Fruit fly (Drosophila melanogaster) whole organism, embryonic: ENCODE results near the gene CG13409.

Experiments used
- Atf6 ChIP-seq: fragments of 200-800 bp; sonication (Bioruptor generic); IDR thresholded peaks from 2 replicates; pipeline ENCODE4 v1.3.6; 2022; ENCODE audit warnings: missing biosample characterization, missing genetic modification characterization
- Bdp1 ChIP-seq: fragments of 200-800 bp; sonication (Bioruptor generic); optimal IDR thresholded peaks from 3 replicates; lab custom pipeline; 2016; ENCODE audit warnings: missing biosample characterization, missing genetic modification characterization
- CG10462 ChIP-seq: fragments of 200-800 bp; sonication (Bioruptor generic); optimal IDR thresholded peaks from 2 replicates; lab custom pipeline; 2016; ENCODE audit warnings: missing biosample characterization, missing genetic modification characterization
- CG11247 ChIP-seq: fragments of 200-800 bp; sonication (Bioruptor generic); IDR thresholded peaks from 2 replicates; pipeline ENCODE4 v1.3.6; 2022; ENCODE audit warnings: missing biosample characterization, missing genetic modification characterization
- CG11504 ChIP-seq: fragments of 200-800 bp; sonication (Bioruptor generic); optimal IDR thresholded peaks from 3 replicates; lab custom pipeline; 2019; ENCODE audit warnings: missing biosample characterization, mild to moderate bottlenecking, missing genetic modification characterization, moderate library complexity
- CG11696 ChIP-seq: fragments of 200-800 bp; sonication (Bioruptor generic); IDR thresholded peaks from 2 replicates; pipeline ENCODE4 v1.3.6; 2022; ENCODE audit warnings: missing biosample characterization, missing genetic modification characterization
- CG14710 ChIP-seq: fragments of 200-800 bp; sonication (Bioruptor generic); optimal IDR thresholded peaks from 3 replicates; lab custom pipeline; 2019; ENCODE audit warnings: missing biosample characterization, mild to moderate bottlenecking, missing genetic modification characterization, moderate library complexity
- CG14965 ChIP-seq: fragments of 200-800 bp; sonication (Bioruptor generic); optimal IDR thresholded peaks from 2 replicates; lab custom pipeline; 2016; ENCODE audit warnings: missing biosample characterization, missing genetic modification characterization, borderline replicate concordance
- CG16815 ChIP-seq: fragments of 200-800 bp; sonication (Bioruptor generic); optimal IDR thresholded peaks from 3 replicates; lab custom pipeline; 2017; ENCODE audit warnings: missing biosample characterization, mild to moderate bottlenecking, missing genetic modification characterization
- CG16863 ChIP-seq: fragments of 200-800 bp; sonication (Bioruptor generic); optimal IDR thresholded peaks from 3 replicates; lab custom pipeline; 2016; ENCODE audit warnings: missing biosample characterization, missing genetic modification characterization
- CG18764 ChIP-seq: fragments of 200-800 bp; sonication (Bioruptor generic); optimal IDR thresholded peaks from 3 replicates; lab custom pipeline; 2016; ENCODE audit warnings: missing biosample characterization, missing genetic modification characterization
- CG30020 ChIP-seq: fragments of 200-800 bp; optimal IDR thresholded peaks from 2 replicates; lab custom pipeline; 2019; ENCODE audit warnings: missing biosample characterization, mild to moderate bottlenecking, missing genetic modification characterization, moderate library complexity
- CG3726 ChIP-seq: fragments of 200-800 bp; sonication (Bioruptor generic); IDR thresholded peaks from 3 replicates; pipeline ENCODE4, ENCODE4 v1.3.6; 2022; ENCODE audit warnings: missing biosample characterization, missing genetic modification characterization
- CG5180 ChIP-seq: fragments of 200-800 bp; sonication (Bioruptor generic); optimal IDR thresholded peaks from 3 replicates; lab custom pipeline; 2017; ENCODE audit warnings: missing biosample characterization, missing genetic modification characterization, mild to moderate bottlenecking, moderate library complexity, missing genetic modification reagents
- CG6175 ChIP-seq: fragments of 200-800 bp; sonication (Bioruptor generic); IDR thresholded peaks from 3 replicates; pipeline ENCODE4 v1.3.6; 2022; ENCODE audit warnings: missing biosample characterization, missing genetic modification characterization
- CG8089 ChIP-seq: fragments of 200-800 bp; sonication (Bioruptor generic); optimal IDR thresholded peaks from 3 replicates; lab custom pipeline; 2016; ENCODE audit warnings: missing biosample characterization, missing genetic modification characterization
- Camta ChIP-seq: fragments of 200-800 bp; sonication (Bioruptor generic); optimal IDR thresholded peaks from 2 replicates; lab custom pipeline; 2016; ENCODE audit warnings: missing biosample characterization, missing genetic modification characterization
- H15 ChIP-seq: fragments of 200-800 bp; sonication (Bioruptor generic); IDR thresholded peaks from 3 replicates; pipeline ENCODE4 v1.3.6; 2022; ENCODE audit warnings: missing biosample characterization, missing genetic modification characterization
- Hmx ChIP-seq: fragments of 200-800 bp; sonication (Bioruptor generic); optimal IDR thresholded peaks from 2 replicates; lab custom pipeline; 2016; ENCODE audit warnings: missing biosample characterization, missing genetic modification characterization
- Hr3 ChIP-seq: fragments of 200-800 bp; sonication (Bioruptor generic); optimal IDR thresholded peaks from 3 replicates; lab custom pipeline; 2016; ENCODE audit warnings: missing biosample characterization, missing genetic modification characterization
- Hr51 ChIP-seq, 2 experiments: fragments of 200-800 bp; sonication (Bioruptor generic); optimal IDR thresholded peaks; 2 replicates in 1 of 2; 3 replicates in 1 of 2; lab custom pipeline; 2016 to 2018; ENCODE audit warnings: missing biosample characterization in 2 of 2, missing genetic modification characterization in 2 of 2, mild to moderate bottlenecking in 1 of 2, moderate library complexity in 1 of 2
- Lhr ChIP-seq: fragments of 200-800 bp; sonication (Bioruptor generic); optimal IDR thresholded peaks from 3 replicates; lab custom pipeline; 2017; ENCODE audit warnings: mild to moderate bottlenecking, missing biosample characterization, missing genetic modification reagents, missing genetic modification characterization
- Lpt ChIP-seq: fragments of >200 bp; optimal IDR thresholded peaks from 2 replicates; lab custom pipeline; 2018; ENCODE audit warnings: missing biosample characterization, missing genetic modification characterization
- Myb ChIP-seq: fragments of 200-800 bp; sonication (Bioruptor generic); optimal IDR thresholded peaks from 2 replicates; lab custom pipeline; 2016; ENCODE audit warnings: missing biosample characterization, missing genetic modification characterization
- NfI ChIP-seq: fragments of 200-800 bp; sonication (Bioruptor generic); optimal IDR thresholded peaks from 3 replicates; lab custom pipeline; 2018; ENCODE audit warnings: missing biosample characterization, mild to moderate bottlenecking, missing genetic modification characterization, moderate library complexity
- Ssrp ChIP-seq: fragments of 200-800 bp; sonication (Bioruptor generic); optimal IDR thresholded peaks from 2 replicates; lab custom pipeline; 2018; ENCODE audit warnings: missing biosample characterization, mild to moderate bottlenecking, missing genetic modification characterization, moderate library complexity
- Xrp1 ChIP-seq: fragments of 200-800 bp; sonication (Bioruptor generic); IDR thresholded peaks from 2 replicates; pipeline ENCODE4 v1.3.6; 2022; ENCODE audit warnings: missing biosample characterization, missing genetic modification characterization
- abd-A ChIP-seq: fragments of 200-800 bp; sonication (Bioruptor generic); optimal IDR thresholded peaks from 3 replicates; lab custom pipeline; 2019; ENCODE audit warnings: missing biosample characterization, mild to moderate bottlenecking, missing genetic modification characterization, moderate library complexity
- ara ChIP-seq: fragments of 200-800 bp; sonication (Bioruptor generic); IDR thresholded peaks from 2 replicates; pipeline ENCODE4 v1.3.6; 2022; ENCODE audit warnings: missing biosample characterization, missing genetic modification characterization
- az2 ChIP-seq: fragments of 200-800 bp; sonication (Bioruptor generic); optimal IDR thresholded peaks from 3 replicates; lab custom pipeline; 2016; ENCODE audit warnings: missing biosample characterization, missing genetic modification characterization
- bbx ChIP-seq: fragments of 200-800 bp; sonication (Bioruptor generic); IDR thresholded peaks from 2 replicates; pipeline ENCODE4 v1.3.6; 2022; ENCODE audit warnings: missing biosample characterization, missing genetic modification characterization; ENCODE audit not compliant: partially characterized antibody
- bigmax ChIP-seq: fragments of 200-800 bp; sonication (Bioruptor generic); optimal IDR thresholded peaks from 2 replicates; lab custom pipeline; 2018; ENCODE audit warnings: missing biosample characterization, mild to moderate bottlenecking, missing genetic modification characterization
- caup ChIP-seq: fragments of 200-800 bp; sonication (Bioruptor generic); optimal IDR thresholded peaks from 3 replicates; lab custom pipeline; 2017; ENCODE audit warnings: missing biosample characterization, mild to moderate bottlenecking, missing genetic modification characterization, moderate library complexity; ENCODE audit not compliant: severe bottlenecking
- chm ChIP-seq: fragments of 200-800 bp; sonication (Bioruptor generic); IDR thresholded peaks from 2 replicates; pipeline ENCODE4 v1.3.6; 2022; ENCODE audit warnings: missing biosample characterization, missing genetic modification characterization
- dm ChIP-seq: fragments of 200-800 bp; sonication (Bioruptor generic); optimal IDR thresholded peaks from 3 replicates; lab custom pipeline; 2016; ENCODE audit warnings: missing biosample characterization, missing genetic modification characterization
- fru ChIP-seq: fragments of >200 bp; optimal IDR thresholded peaks from 2 replicates; lab custom pipeline; 2017
- her ChIP-seq: fragments of 200-800 bp; sonication (Bioruptor generic); optimal IDR thresholded peaks from 2 replicates; lab custom pipeline; 2016; ENCODE audit warnings: missing biosample characterization, missing genetic modification characterization
- inv ChIP-seq: fragments of 200-800 bp; sonication (Bioruptor generic); IDR thresholded peaks from 2 replicates; pipeline ENCODE4 v1.3.6; 2022; ENCODE audit warnings: missing biosample characterization, missing genetic modification characterization; ENCODE audit not compliant: partially characterized antibody
- jing ChIP-seq: fragments of 200-800 bp; sonication (Bioruptor generic); optimal IDR thresholded peaks from 2 replicates; lab custom pipeline; 2018; ENCODE audit warnings: missing biosample characterization, mild to moderate bottlenecking, missing genetic modification characterization
- lmd ChIP-seq: fragments of 200-800 bp; sonication (Bioruptor generic); IDR thresholded peaks from 2 replicates; pipeline ENCODE4 v1.3.6; 2022; ENCODE audit warnings: missing biosample characterization, missing genetic modification characterization
- lola ChIP-seq, 3 experiments: fragments of >200 bp in 2 of 3; fragments of 200-800 bp in 1 of 3; sonication (Bioruptor generic) in 1 of 3; optimal IDR thresholded peaks; 2 replicates each; lab custom pipeline; 2017 to 2019; ENCODE audit warnings: missing biosample characterization in 3 of 3, missing genetic modification characterization in 3 of 3, mild to moderate bottlenecking in 1 of 3, moderate library complexity in 1 of 3
- maf-S ChIP-seq: fragments of 200-800 bp; sonication (Bioruptor generic); optimal IDR thresholded peaks from 2 replicates; lab custom pipeline; 2016; ENCODE audit warnings: missing biosample characterization, missing genetic modification characterization
- nau ChIP-seq: fragments of 200-800 bp; sonication (Bioruptor generic); optimal IDR thresholded peaks from 3 replicates; lab custom pipeline; 2017; ENCODE audit warnings: missing biosample characterization, mild to moderate bottlenecking, missing genetic modification characterization, missing genetic modification reagents
- org-1 ChIP-seq: fragments of 200-800 bp; sonication (Bioruptor generic); optimal IDR thresholded peaks from 2 replicates; lab custom pipeline; 2017; ENCODE audit warnings: missing biosample characterization, missing genetic modification characterization
- pan ChIP-seq, 4 experiments: fragments of >200 bp in 3 of 4; fragments of 200-800 bp in 1 of 4; sonication (Bioruptor generic) in 1 of 4; optimal IDR thresholded peaks in 3 of 4; IDR thresholded peaks in 1 of 4; 2 replicates each; pipeline versions ENCODE4 v1.3.6 to Lab custom; 2017 to 2022; ENCODE audit warnings: missing biosample characterization in 2 of 4, missing genetic modification characterization in 2 of 4, mixed read lengths in 1 of 4
- so ChIP-seq: fragments of 200-800 bp; sonication (Bioruptor generic); IDR thresholded peaks from 3 replicates; pipeline ENCODE4 v1.3.6; 2022; ENCODE audit warnings: missing biosample characterization, missing genetic modification characterization
- stwl ChIP-seq: fragments of 200-800 bp; sonication (Bioruptor generic); optimal IDR thresholded peaks from 3 replicates; lab custom pipeline; 2018; ENCODE audit warnings: missing biosample characterization, mild to moderate bottlenecking, missing genetic modification characterization, moderate library complexity
- tll ChIP-seq, 2 experiments: fragments of 200-800 bp in 1 of 2; fragments of >200 bp in 1 of 2; sonication (Bioruptor generic) in 1 of 2; optimal IDR thresholded peaks; 2 replicates each; lab custom pipeline; 2017 to 2019; ENCODE audit warnings: missing biosample characterization in 2 of 2, missing genetic modification characterization in 2 of 2, mild to moderate bottlenecking in 1 of 2, moderate library complexity in 1 of 2
- tna ChIP-seq: fragments of 200-800 bp; sonication (Bioruptor generic); IDR thresholded peaks from 2 replicates; pipeline ENCODE4 v1.3.6; 2022; ENCODE audit warnings: missing biosample characterization, missing genetic modification characterization; ENCODE audit not compliant: partially characterized antibody
- vvl ChIP-seq: fragments of 200-800 bp; sonication (Bioruptor generic); IDR thresholded peaks from 2 replicates; pipeline ENCODE4 v1.3.6; 2022; ENCODE audit warnings: missing biosample characterization, missing genetic modification characterization

Gene CG13409

dm6 chr3R:22039480-22039879 is 7.8 kb upstream of the CG13409 start (continued):
- TF ChIP-seq pan (optimal IDR thresholded peaks at IDR 0.05; lab: Kevin White, UChicago) = no peak
- TF ChIP-seq pan (GFP tag; optimal IDR thresholded peaks at IDR 0.05 in 1 of 2, IDR thresholded peaks at IDR 0.05 in 1 of 2) = peak in 1 of 2 experiments; percentile 79
- peak; percentile 18 for TF ChIP-seq CG14710
- TF ChIP-seq Ssrp (tag; lab: Kevin White, UChicago) = peak; percentile 45
- no peak for TF ChIP-seq CG16815 (GFP tag; lab: Kevin White, UChicago)
- no peak for TF ChIP-seq CG6175
- no peak for TF ChIP-seq dm (GFP tag; lab: Kevin White, UChicago)
- no peak for TF ChIP-seq stwl (tag; lab: Kevin White, UChicago)
- no peak for TF ChIP-seq her (GFP tag; lab: Kevin White, UChicago)
- TF ChIP-seq Hr51 (GFP tag; optimal IDR thresholded peaks at IDR 0.05; lab: Kevin White, UChicago) = peak in 1 of 2 experiments; percentile 67
- peak; percentile 82 for TF ChIP-seq Xrp1 (GFP tag; lab: Robert Waterston, UW)
- no peak for TF ChIP-seq maf-S (GFP tag; lab: Kevin White, UChicago)
- no peak for TF ChIP-seq CG11696 (GFP tag; lab: Robert Waterston, UW)
- no peak for TF ChIP-seq abd-A
- no peak for TF ChIP-seq CG3726
- TF ChIP-seq CG11504 = no peak
- peak; percentile 57 for TF ChIP-seq lmd (GFP tag; lab: Robert Waterston, UW)
- no peak for TF ChIP-seq fru (lab: Kevin White, UChicago)
- no peak for TF ChIP-seq Hmx (GFP tag; lab: Kevin White, UChicago)
- TF ChIP-seq CG10462 (GFP tag; lab: Kevin White, UChicago) = no peak
- peak; percentile 60 for TF ChIP-seq ara (GFP tag; lab: Robert Waterston, UW)
- peak; percentile 66 for TF ChIP-seq chm
- peak; percentile 89 for TF ChIP-seq vvl (GFP tag; lab: Robert Waterston, UW)
- TF ChIP-seq Hr3 (GFP tag; lab: Kevin White, UChicago) = peak; percentile 25
- peak; percentile 13 for TF ChIP-seq Bdp1 (GFP tag; lab: Kevin White, UChicago)
- peak; percentile 42 for TF ChIP-seq org-1 (GFP tag; lab: Kevin White, UChicago)
- TF ChIP-seq CG8089 (GFP tag; lab: Kevin White, UChicago) = no peak
- TF ChIP-seq Lhr (GFP tag; lab: Kevin White, UChicago) = no peak
- no peak for TF ChIP-seq CG18764 (GFP tag; lab: Kevin White, UChicago)
- no peak for TF ChIP-seq Lpt (GFP tag; lab: Kevin White, UChicago)
- no peak for TF ChIP-seq caup
- no peak for TF ChIP-seq CG30020 (tag; lab: Kevin White, UChicago)
- TF ChIP-seq lola (GFP tag; optimal IDR thresholded peaks at IDR 0.05; lab: Kevin White, UChicago) = peak in 1 of 3 experiments; percentile 12
- TF ChIP-seq CG11247 (GFP tag; lab: Robert Waterston, UW) = peak; percentile 51; the same call in 1 of the 2 replicates
- TF ChIP-seq Myb (GFP tag; lab: Kevin White, UChicago) = no peak
- TF ChIP-seq bigmax (GFP tag; lab: Kevin White, UChicago) = no peak
- TF ChIP-seq H15 (GFP tag; lab: Robert Waterston, UW) = peak; percentile 60; the same call in 2 of the 3 replicates
- TF ChIP-seq NfI (GFP tag; lab: Kevin White, UChicago) = no peak
- TF ChIP-seq az2 (GFP tag; lab: Kevin White, UChicago) = peak; percentile 71
- TF ChIP-seq tll (GFP tag; optimal IDR thresholded peaks at IDR 0.05; lab: Kevin White, UChicago) = no peak
- no peak for TF ChIP-seq inv (GFP tag; lab: Robert Waterston, UW)
- TF ChIP-seq jing (GFP tag; lab: Kevin White, UChicago) = no peak
- TF ChIP-seq bbx (GFP tag; lab: Robert Waterston, UW) = no peak
- peak; percentile 2 for TF ChIP-seq Camta (GFP tag; lab: Kevin White, UChicago)
- no peak for TF ChIP-seq CG14965
- TF ChIP-seq so (GFP tag; lab: Robert Waterston, UW) = peak; percentile 69; the same call in 1 of the 3 replicates
- TF ChIP-seq CG5180 (GFP tag; lab: Kevin White, UChicago) = no peak
- no peak for TF ChIP-seq tna (GFP tag; lab: Robert Waterston, UW)
- TF ChIP-seq Atf6 = 0 out of 2 replicates have a peak, but pooled peaks have one; percentile 27
- TF ChIP-seq CG16863 = no peak
- no peak for TF ChIP-seq nau (GFP tag; lab: Kevin White, UChicago)
